Worm (Caenorhabditis elegans) whole organism, dauer: ENCODE measurements around the gene snrp-3.

Experiments used
- unc-62 ChIP-seq: sonication (generic microtip); optimal IDR thresholded peaks from 2 replicates; lab custom pipeline; 2017; ENCODE audit warnings: missing biosample characterization, missing genetic modification reagents, missing genetic modification characterization

Gene snrp-3

ce11 chrIV:8679225-8679624, 8.4 kb downstream of the snrp-3 start, which contains the start of gene nlp-60:
Gene nlp-60 (minus strand): TSS chrIV:8679325.
- TF ChIP-seq unc-62 (GFP tag; lab: Kevin White, UChicago), result no peak

- TF ChIP-seq unc-62 (GFP tag; lab: Kevin White, UChicago), result no peak
Observed at ce11 chrIV:8677303-8677702, 10.3 kb downstream of the snrp-3 start, which contains the start of gene F08B4.8. Gene F08B4.8 (plus strand): TSS chrIV:8677603.

- TF ChIP-seq unc-62 (GFP tag; lab: Kevin White, UChicago), result no peak
Observed at ce11 chrIV:8673733-8674375, 13.8 kb downstream of the snrp-3 start.

ce11 chrIV:8668635-8669034, 19.0 kb downstream of the snrp-3 start, which contains the start of gene cdh-5:
Gene cdh-5 (plus strand): TSS chrIV:8668935.
- TF ChIP-seq unc-62 (GFP tag; lab: Kevin White, UChicago), result no peak

ce11 chrIV:8665778-8666177, 21.8 kb downstream of the snrp-3 start:
- no peak for TF ChIP-seq unc-62 (GFP tag; lab: Kevin White, UChicago)

ce11 chrIV:8658122-8658521, 29.5 kb downstream of the snrp-3 start, which contains the start of gene C49C8.6:
Gene C49C8.6 (minus strand): TSS chrIV:8658222.
- TF ChIP-seq unc-62 (GFP tag; lab: Kevin White, UChicago), result no peak

- no peak for TF ChIP-seq unc-62 (GFP tag; lab: Kevin White, UChicago)
Observed at ce11 chrIV:8654115-8654628, 33.4 kb downstream of the snrp-3 start, which contains the start of gene C49C8.1. Gene C49C8.1 (plus strand): TSS chrIV:8654578.

- no peak for TF ChIP-seq unc-62 (GFP tag; lab: Kevin White, UChicago)
Observed at ce11 chrIV:8653592-8653991, 34.0 kb downstream of the snrp-3 start, which contains the start of gene C49C8.5. Gene C49C8.5 (minus strand): TSS chrIV:8653664.

- no peak for TF ChIP-seq unc-62 (GFP tag; lab: Kevin White, UChicago)
Observed at ce11 chrIV:8651835-8652234, 35.8 kb downstream of the snrp-3 start, which contains the start of gene C49C8.8. Gene C49C8.8 (plus strand): TSS chrIV:8652135.

- no peak for TF ChIP-seq unc-62 (GFP tag; lab: Kevin White, UChicago)
Observed at ce11 chrIV:8650696-8651095, 36.9 kb downstream of the snrp-3 start, which contains the start of gene C49C8.2. Gene C49C8.2 (plus strand): TSS chrIV:8651088.

ce11 chrIV:8648502-8648901, 39.1 kb downstream of the snrp-3 start, which contains the start of gene cyp-33E1:
Gene cyp-33E1 (minus strand): TSS chrIV:8648602.
- no peak for TF ChIP-seq unc-62 (GFP tag; lab: Kevin White, UChicago)

- TF ChIP-seq unc-62 (GFP tag; lab: Kevin White, UChicago), result no peak
Observed at ce11 chrIV:8644432-8644831, 43.2 kb downstream of the snrp-3 start, which contains the start of gene C49C8.3. Gene C49C8.3 (plus strand): TSS chrIV:8644732.

ce11 chrIV:8638761-8639160, 48.8 kb downstream of the snrp-3 start, which contains the start of gene F42A9.9:
Gene F42A9.9 (minus strand): TSS chrIV:8638861.
- no peak for TF ChIP-seq unc-62 (GFP tag; lab: Kevin White, UChicago)
